Worm (Caenorhabditis elegans) whole organism, L2 larva: Measurements from ENCODE around the gene F09E5.11.
A peak's percentile ranks its signal among the peaks of the same experiment; 100 is the strongest.

Experiments used
- C34F6.9 ChIP-seq: fragments of 150-350 bp; optimal IDR thresholded peaks from 2 replicates; lab custom pipeline; 2014; ENCODE audit warnings: missing biosample characterization, missing genetic modification characterization
- F13H6.1 ChIP-seq: sonication (generic microtip); optimal IDR thresholded peaks from 2 replicates; lab custom pipeline; 2016; ENCODE audit warnings: missing genetic modification characterization, missing compliant biosample characterization
- R02D3.7 ChIP-seq: fragments of 150-350 bp; optimal IDR thresholded peaks from 2 replicates; lab custom pipeline; 2014; ENCODE audit warnings: missing biosample characterization, missing genetic modification characterization
- Y55F3AM.14 ChIP-seq: fragments of 200-800 bp; sonication (Bioruptor generic); optimal IDR thresholded peaks from 2 replicates; lab custom pipeline; 2018; ENCODE audit warnings: mild to moderate bottlenecking, missing genetic modification characterization, missing compliant biosample characterization
- ZK546.5 ChIP-seq: sonication (generic microtip); optimal IDR thresholded peaks from 2 replicates; lab custom pipeline; 2017; ENCODE audit warnings: missing biosample characterization, missing genetic modification characterization
- alr-1 ChIP-seq: fragments of 150-350 bp; optimal IDR thresholded peaks from 2 replicates; lab custom pipeline; 2014; ENCODE audit warnings: missing biosample characterization, missing genetic modification characterization
- aly-2 ChIP-seq: fragments of 150-350 bp; optimal IDR thresholded peaks from 2 replicates; lab custom pipeline; 2014; ENCODE audit warnings: missing biosample characterization, missing genetic modification characterization
- ama-1 ChIP-seq: fragments of 150-350 bp; optimal IDR thresholded peaks from 2 replicates; lab custom pipeline; 2018; ENCODE audit warnings: inconsistent platforms
- blmp-1 ChIP-seq: sonication (generic microtip); optimal IDR thresholded peaks from 2 replicates; lab custom pipeline; 2017; ENCODE audit warnings: missing genetic modification characterization, mild to moderate bottlenecking, missing compliant biosample characterization, antibody characterized with exemption, moderate library complexity; ENCODE audit not compliant: insufficient read depth
- ceh-16 ChIP-seq: fragments of 150-350 bp; optimal IDR thresholded peaks from 2 replicates; lab custom pipeline; 2014; ENCODE audit warnings: missing biosample characterization, missing genetic modification characterization
- ceh-82 ChIP-seq: fragments of 150-350 bp; optimal IDR thresholded peaks from 2 replicates; lab custom pipeline; 2014; ENCODE audit warnings: missing biosample characterization, missing genetic modification characterization
- crh-2 ChIP-seq: sonication (generic microtip); optimal IDR thresholded peaks from 2 replicates; lab custom pipeline; 2017; ENCODE audit warnings: missing biosample characterization, missing genetic modification characterization
- dmd-4 ChIP-seq: sonication (generic microtip); optimal IDR thresholded peaks from 2 replicates; lab custom pipeline; 2017; ENCODE audit warnings: missing biosample characterization, missing genetic modification characterization
- egl-27 ChIP-seq: sonication (generic microtip); optimal IDR thresholded peaks from 3 replicates; lab custom pipeline; 2017; ENCODE audit warnings: missing biosample characterization, missing genetic modification reagents, missing genetic modification characterization
- elt-1 ChIP-seq: fragments of 150-350 bp; optimal IDR thresholded peaks from 2 replicates; lab custom pipeline; 2014; ENCODE audit warnings: missing biosample characterization, missing genetic modification characterization
- elt-3 ChIP-seq: sonication (generic microtip); optimal IDR thresholded peaks from 2 replicates; lab custom pipeline; 2017; ENCODE audit warnings: missing biosample characterization, missing genetic modification characterization
- fos-1 ChIP-seq: fragments of 150-350 bp; optimal IDR thresholded peaks from 2 replicates; lab custom pipeline; 2014; ENCODE audit warnings: missing biosample characterization, missing genetic modification characterization
- gmeb-1 ChIP-seq: fragments of 150-350 bp; optimal IDR thresholded peaks from 2 replicates; lab custom pipeline; 2014; ENCODE audit warnings: missing biosample characterization, missing genetic modification characterization
- lin-11 ChIP-seq: fragments of 150-350 bp; sonication (generic microtip); optimal IDR thresholded peaks from 2 replicates; lab custom pipeline; 2014; ENCODE audit warnings: missing biosample characterization, missing genetic modification characterization, inconsistent platforms, mixed read lengths
- lin-13 ChIP-seq: fragments of 150-350 bp; optimal IDR thresholded peaks from 2 replicates; lab custom pipeline; 2014; ENCODE audit warnings: missing biosample characterization, missing genetic modification reagents, missing genetic modification characterization
- lin-39 ChIP-seq: fragments of 150-350 bp; optimal IDR thresholded peaks from 2 replicates; lab custom pipeline; 2014; ENCODE audit warnings: missing biosample characterization, missing genetic modification reagents, missing genetic modification characterization
- lsy-2 ChIP-seq, 2 experiments: fragments of 150-350 bp in 1 of 2; sonication (generic microtip) in 1 of 2; optimal IDR thresholded peaks; 2 replicates each; lab custom pipeline; 2014 to 2017; ENCODE audit warnings: missing biosample characterization in 2 of 2, missing genetic modification characterization in 2 of 2
- mab-5 ChIP-seq: fragments of 150-350 bp; optimal IDR thresholded peaks from 2 replicates; lab custom pipeline; 2014; ENCODE audit warnings: missing biosample characterization, missing genetic modification characterization
- mbf-1 ChIP-seq: sonication (generic microtip); optimal IDR thresholded peaks from 2 replicates; lab custom pipeline; 2017; ENCODE audit warnings: missing biosample characterization, missing genetic modification characterization
- mdl-1 ChIP-seq, 2 experiments: fragments of 150-350 bp in 1 of 2; sonication (generic microtip) in 1 of 2; optimal IDR thresholded peaks; 2 replicates each; lab custom pipeline; 2017; ENCODE audit warnings: missing biosample characterization in 2 of 2, missing genetic modification characterization in 2 of 2
- nhr-10 ChIP-seq: sonication (generic microtip); optimal IDR thresholded peaks from 2 replicates; lab custom pipeline; 2017; ENCODE audit warnings: missing biosample characterization, missing genetic modification characterization
- nhr-11 ChIP-seq: fragments of 150-350 bp; optimal IDR thresholded peaks from 2 replicates; lab custom pipeline; 2014; ENCODE audit warnings: missing biosample characterization, missing genetic modification characterization
- nhr-12 ChIP-seq: fragments of 150-350 bp; optimal IDR thresholded peaks from 2 replicates; lab custom pipeline; 2014; ENCODE audit warnings: missing biosample characterization, missing genetic modification characterization
- nhr-129 ChIP-seq: fragments of 150-350 bp; optimal IDR thresholded peaks from 2 replicates; lab custom pipeline; 2014; ENCODE audit warnings: missing biosample characterization, missing genetic modification characterization
- nhr-21 ChIP-seq: fragments of 150-350 bp; optimal IDR thresholded peaks from 2 replicates; lab custom pipeline; 2014; ENCODE audit warnings: missing biosample characterization, missing genetic modification characterization
- nhr-23 ChIP-seq: fragments of 150-350 bp; optimal IDR thresholded peaks from 2 replicates; lab custom pipeline; 2014; ENCODE audit warnings: missing biosample characterization, missing genetic modification reagents, missing genetic modification characterization
- nhr-237 ChIP-seq: fragments of 150-350 bp; optimal IDR thresholded peaks from 2 replicates; lab custom pipeline; 2014; ENCODE audit warnings: missing biosample characterization, missing genetic modification characterization
- nhr-25 ChIP-seq: fragments of 150-350 bp; sonication (generic microtip); optimal IDR thresholded peaks from 3 replicates; lab custom pipeline; 2014; ENCODE audit warnings: missing biosample characterization, missing genetic modification characterization
- nhr-6 ChIP-seq: fragments of 150-350 bp; optimal IDR thresholded peaks from 2 replicates; lab custom pipeline; 2014; ENCODE audit warnings: missing biosample characterization, missing genetic modification characterization
- nhr-77 ChIP-seq: fragments of 150-350 bp; optimal IDR thresholded peaks from 2 replicates; lab custom pipeline; 2014; ENCODE audit warnings: missing biosample characterization, missing genetic modification characterization
- peb-1 ChIP-seq: fragments of 150-350 bp; optimal IDR thresholded peaks from 2 replicates; lab custom pipeline; 2014; ENCODE audit warnings: missing biosample characterization, missing genetic modification characterization
- sem-4 ChIP-seq: fragments of 150-350 bp; optimal IDR thresholded peaks from 2 replicates; lab custom pipeline; 2014; ENCODE audit warnings: missing biosample characterization, missing genetic modification reagents, missing genetic modification characterization
- skn-1 ChIP-seq: sonication (generic microtip); optimal IDR thresholded peaks from 2 replicates; lab custom pipeline; 2017; ENCODE audit warnings: missing biosample characterization, missing genetic modification characterization
- sma-3 ChIP-seq: sonication (generic microtip); optimal IDR thresholded peaks from 2 replicates; lab custom pipeline; 2016; ENCODE audit warnings: missing genetic modification reagents, missing genetic modification characterization, missing compliant biosample characterization
- sma-9 ChIP-seq, 2 experiments: fragments of 150-350 bp in 1 of 2; sonication (generic microtip) in 1 of 2; optimal IDR thresholded peaks; 2 replicates each; lab custom pipeline; 2014 to 2016; ENCODE audit warnings: missing genetic modification characterization in 2 of 2, mild to moderate bottlenecking in 1 of 2, missing biosample characterization in 1 of 2, missing compliant biosample characterization in 1 of 2, missing genetic modification reagents in 1 of 2, moderate library complexity in 1 of 2
- snpc-4 ChIP-seq: fragments of 150-350 bp; optimal IDR thresholded peaks from 2 replicates; lab custom pipeline; 2014; ENCODE audit warnings: missing biosample characterization, missing genetic modification characterization
- unc-39 ChIP-seq: fragments of 150-350 bp; optimal IDR thresholded peaks from 2 replicates; lab custom pipeline; 2014; ENCODE audit warnings: missing biosample characterization, missing genetic modification characterization
- unc-55 ChIP-seq: fragments of 150-350 bp; sonication (generic microtip); optimal IDR thresholded peaks from 3 replicates; lab custom pipeline; 2014; ENCODE audit warnings: missing biosample characterization, missing genetic modification reagents, missing genetic modification characterization
- unc-62 ChIP-seq: fragments of 150-350 bp; optimal IDR thresholded peaks from 2 replicates; lab custom pipeline; 2014; ENCODE audit warnings: missing biosample characterization, missing genetic modification reagents, missing genetic modification characterization
- zag-1 ChIP-seq: fragments of 150-350 bp; optimal IDR thresholded peaks from 2 replicates; lab custom pipeline; 2014; ENCODE audit warnings: missing biosample characterization, missing genetic modification characterization
- ztf-1 ChIP-seq: fragments of 200-800 bp; sonication (Bioruptor generic); conservative IDR thresholded peaks from 2 replicates; pipeline ENCODE4 v1.3.6; 2022; ENCODE audit warnings: missing genetic modification characterization, missing compliant biosample characterization
- ztf-11 ChIP-seq: sonication (generic microtip); optimal IDR thresholded peaks from 2 replicates; lab custom pipeline; 2017; ENCODE audit warnings: missing biosample characterization, missing genetic modification characterization
- ztf-4 ChIP-seq: fragments of 150-350 bp; optimal IDR thresholded peaks from 2 replicates; lab custom pipeline; 2014; ENCODE audit warnings: missing biosample characterization, missing genetic modification characterization

F09E5.11 gene

ce11 chrII:5321718-5322286, 36.2 kb downstream of the F09E5.11 start (continued):
- TF ChIP-seq Y55F3AM.14, result peak; percentile 80
- no peak for TF ChIP-seq ama-1 (lab: Kevin White, UChicago)
- TF ChIP-seq lin-11, result no peak
- TF ChIP-seq zag-1 (tag; lab: Kevin White, UChicago), result no peak
- peak; percentile 49 for TF ChIP-seq nhr-129 (tag; lab: Kevin White, UChicago)
- TF ChIP-seq ztf-11 (tag; lab: Kevin White, UChicago), result no peak
- peak in 1 of 2 experiments; percentile 45 for TF ChIP-seq lsy-2 (tag; optimal IDR thresholded peaks at IDR 0.05; lab: Kevin White, UChicago)
- no peak for TF ChIP-seq unc-55 (GFP tag; lab: Kevin White, UChicago)
- no peak for TF ChIP-seq egl-27
- no peak for TF ChIP-seq sem-4 (tag; lab: Kevin White, UChicago)
- TF ChIP-seq, all 48 proteins: peak for 12

ce11 chrII:5320205-5320951, 37.6 kb downstream of the F09E5.11 start:
- TF ChIP-seq lin-13 (GFP tag; lab: Kevin White, UChicago), result no peak
- TF ChIP-seq nhr-77, result no peak
- peak; percentile 47 for TF ChIP-seq F13H6.1 (tag; lab: Kevin White, UChicago)
- no peak for TF ChIP-seq ZK546.5 (tag; lab: Kevin White, UChicago)
- peak; percentile 13 for TF ChIP-seq gmeb-1 (tag; lab: Kevin White, UChicago)
- no peak for TF ChIP-seq ama-1 (lab: Kevin White, UChicago)
- TF ChIP-seq C34F6.9 (tag; lab: Kevin White, UChicago), result peak; percentile 39
- no peak for TF ChIP-seq ceh-16
- no peak for TF ChIP-seq nhr-10 (tag; lab: Kevin White, UChicago)
- no peak for TF ChIP-seq nhr-21 (tag; lab: Kevin White, UChicago)
- TF ChIP-seq R02D3.7, result no peak
- no peak for TF ChIP-seq dmd-4 (tag; lab: Kevin White, UChicago)
- TF ChIP-seq nhr-237 (tag; lab: Kevin White, UChicago), result no peak
- peak; percentile 18 for TF ChIP-seq nhr-6
- peak; percentile 24 for TF ChIP-seq sma-3 (GFP tag; lab: Kevin White, UChicago)
- peak; percentile 84 for TF ChIP-seq fos-1 (tag; lab: Kevin White, UChicago)
- TF ChIP-seq sma-9 (GFP tag; optimal IDR thresholded peaks at IDR 0.05; lab: Kevin White, UChicago), result peak; percentile 43
- no peak for TF ChIP-seq sma-9 (tag; optimal IDR thresholded peaks at IDR 0.05; lab: Kevin White, UChicago)
- TF ChIP-seq aly-2, result no peak
- no peak for TF ChIP-seq ztf-4 (tag; lab: Kevin White, UChicago)
- no peak for TF ChIP-seq mdl-1 (tag; optimal IDR thresholded peaks at IDR 0.05; lab: Kevin White, UChicago)
- TF ChIP-seq lin-39 (tag; lab: Kevin White, UChicago), result no peak
- no peak for TF ChIP-seq Y55F3AM.14
- TF ChIP-seq lin-11, result no peak
- peak; percentile 52 for TF ChIP-seq nhr-129 (tag; lab: Kevin White, UChicago)
- TF ChIP-seq blmp-1 (tag; lab: Kevin White, UChicago), result peak; percentile 8
- TF ChIP-seq mbf-1 (tag; lab: Kevin White, UChicago), result no peak
- TF ChIP-seq skn-1 (tag; lab: Kevin White, UChicago), result no peak
- no peak for TF ChIP-seq ztf-1 (GFP tag; lab: Robert Waterston, UW)
- no peak for TF ChIP-seq elt-1 (tag; lab: Kevin White, UChicago)
- peak; percentile 5 for TF ChIP-seq unc-55 (GFP tag; lab: Kevin White, UChicago)
- no peak for TF ChIP-seq peb-1 (tag; lab: Kevin White, UChicago)
- no peak for TF ChIP-seq nhr-11 (tag; lab: Kevin White, UChicago)
- TF ChIP-seq nhr-25 (tag; lab: Kevin White, UChicago), result peak; percentile 3
- no peak for TF ChIP-seq elt-3 (tag; lab: Kevin White, UChicago)
- TF ChIP-seq unc-62, result no peak
- TF ChIP-seq lsy-2 (tag; optimal IDR thresholded peaks at IDR 0.05; lab: Kevin White, UChicago), result peak in 1 of 2 experiments; percentile 8
- no peak for TF ChIP-seq unc-39 (tag; lab: Kevin White, UChicago)
- no peak for TF ChIP-seq nhr-12 (tag; lab: Kevin White, UChicago)
- TF ChIP-seq nhr-23 (tag; lab: Kevin White, UChicago), result no peak
- no peak for TF ChIP-seq ztf-11 (tag; lab: Kevin White, UChicago)
- no peak for TF ChIP-seq sem-4 (tag; lab: Kevin White, UChicago)
- no peak for TF ChIP-seq alr-1 (tag; lab: Kevin White, UChicago)
- no peak for TF ChIP-seq snpc-4
- peak; percentile 14 for TF ChIP-seq egl-27
- TF ChIP-seq mab-5 (tag; lab: Kevin White, UChicago), result no peak
- no peak for TF ChIP-seq ceh-82 (tag; lab: Kevin White, UChicago)
- TF ChIP-seq crh-2 (tag; lab: Kevin White, UChicago), result peak; percentile 26
- TF ChIP-seq zag-1 (tag; lab: Kevin White, UChicago), result no peak
